Fruit fly (Drosophila melanogaster) whole organism, adult: Measurements from ENCODE around the gene Cpr65Ec.

ENCODE experiments used
- CG14711 ChIP-seq: fragments of 200-800 bp; sonication (Bioruptor generic); optimal IDR thresholded peaks from 2 replicates; lab custom pipeline; 2018; ENCODE audit warnings: missing biosample characterization, mild to moderate bottlenecking, missing genetic modification characterization, moderate library complexity
- CG1620 ChIP-seq: fragments of 200-800 bp; sonication (Bioruptor generic); optimal IDR thresholded peaks from 2 replicates; lab custom pipeline; 2016; ENCODE audit warnings: missing biosample characterization, missing genetic modification characterization
- CG33017 ChIP-seq: fragments of 200-800 bp; sonication (Bioruptor generic); optimal IDR thresholded peaks from 2 replicates; lab custom pipeline; 2018; ENCODE audit warnings: missing biosample characterization, mild to moderate bottlenecking, missing genetic modification characterization, moderate library complexity
- CG5204 ChIP-seq: fragments of 200-800 bp; sonication (Bioruptor generic); optimal IDR thresholded peaks from 2 replicates; lab custom pipeline; 2016; ENCODE audit warnings: missing biosample characterization, missing genetic modification characterization
- CG7045 ChIP-seq: fragments of 200-800 bp; sonication (Bioruptor generic); optimal IDR thresholded peaks from 2 replicates; lab custom pipeline; 2017; ENCODE audit warnings: missing biosample characterization, mild to moderate bottlenecking, missing genetic modification characterization
- Hr96 ChIP-seq: fragments of 200-800 bp; sonication (Bioruptor generic); optimal IDR thresholded peaks from 2 replicates; lab custom pipeline; 2016; ENCODE audit warnings: missing biosample characterization, missing genetic modification characterization
- cic ChIP-seq: fragments of 200-800 bp; sonication (Bioruptor generic); optimal IDR thresholded peaks from 2 replicates; lab custom pipeline; 2017; ENCODE audit warnings: missing biosample characterization, mild to moderate bottlenecking, missing genetic modification characterization, moderate library complexity
- cnc ChIP-seq, 2 experiments: fragments of >200 bp; optimal IDR thresholded peaks; 2 replicates each; lab custom pipeline; 2017
- kay ChIP-seq: fragments of 200-800 bp; sonication (Bioruptor generic); peaks from one replicate; lab custom pipeline; 2016; ENCODE audit warnings: missing biosample characterization, missing genetic modification characterization, borderline replicate concordance
- ovo ChIP-seq: fragments of 200-800 bp; sonication (Bioruptor generic); optimal IDR thresholded peaks from 2 replicates; lab custom pipeline; 2016; ENCODE audit warnings: missing biosample characterization, missing genetic modification characterization
- pad ChIP-seq: fragments of 200-800 bp; sonication (Bioruptor generic); optimal IDR thresholded peaks from 3 replicates; lab custom pipeline; 2017; ENCODE audit warnings: missing biosample characterization, missing genetic modification characterization, mild to moderate bottlenecking, moderate library complexity, missing genetic modification reagents

dm6 chr3L:7090764-7091163 lies 2.2 kb upstream of the Cpr65Ec start:
- TF ChIP-seq Hr96 (GFP tag; lab: Kevin White, UChicago), result no peak
- TF ChIP-seq CG33017 (tag; lab: Kevin White, UChicago), result no peak
- no peak for TF ChIP-seq ovo
- TF ChIP-seq kay (GFP tag; lab: Kevin White, UChicago), result no peak
- no peak for TF ChIP-seq cic
- TF ChIP-seq CG14711 (tag; lab: Kevin White, UChicago), result no peak
- no peak for TF ChIP-seq pad (GFP tag; lab: Kevin White, UChicago)
- TF ChIP-seq CG1620, result no peak
- TF ChIP-seq CG5204, result no peak
- no peak for TF ChIP-seq cnc (optimal IDR thresholded peaks at IDR 0.05; lab: Kevin White, UChicago)
- no peak for TF ChIP-seq CG7045 (GFP tag; lab: Kevin White, UChicago)
